Fruit fly (Drosophila melanogaster): ENCODE results near the gene Acbp1.

The Acbp1 gene

dm6 chr2L:8211070-8211469, 48.8 kb upstream of the Acbp1 start, which contains the start of gene Ssb-c31a (continued):
- TF ChIP-seq zen (tag; optimal IDR thresholded peaks at IDR 0.05) (peak; percentile 44), sna (GFP tag; IDR thresholded peaks at IDR 0.05; ENCODE audit: partially characterized antibody) (peak; percentile 63; the same call in 1 of the 2 replicates), gsb-n (tag; optimal IDR thresholded peaks at IDR 0.05) (peak; percentile 23), CG32767 (GFP tag; IDR thresholded peaks at IDR 0.05) (no peak), inv (GFP tag; IDR thresholded peaks at IDR 0.05; ENCODE audit: partially characterized antibody) (peak; percentile 68), Fer2 (tag; optimal IDR thresholded peaks at IDR 0.05) (peak; percentile 15), lola (GFP tag; optimal IDR thresholded peaks at IDR 0.05) (peak in 1 of 3 experiments; percentile 47), dati (GFP tag; IDR thresholded peaks at IDR 0.05) (no peak), Vsx1 (GFP tag; optimal IDR thresholded peaks at IDR 0.05) (no peak), lmd (GFP tag; IDR thresholded peaks at IDR 0.05) (no peak), CTCF (GFP tag; optimal IDR thresholded peaks at IDR 0.05) (no peak), CG8281 (tag; optimal IDR thresholded peaks at IDR 0.05) (no peak), h (optimal IDR thresholded peaks at IDR 0.05) (no peak), HmgD (GFP tag; optimal IDR thresholded peaks at IDR 0.05) (no peak), CG11398 (GFP tag; optimal IDR thresholded peaks at IDR 0.05) (no peak), pb (GFP tag; optimal IDR thresholded peaks at IDR 0.05) (no peak), cato (GFP tag; optimal IDR thresholded peaks at IDR 0.05; ENCODE audit: borderline replicate concordance) (peak; percentile 11), kah (GFP tag; optimal IDR thresholded peaks at IDR 0.05) (no peak), Taf1 (GFP tag; IDR thresholded peaks at IDR 0.05) (no peak), CG9797 (GFP tag; optimal IDR thresholded peaks at IDR 0.05) (peak; percentile 15), CG18262 (tag; optimal IDR thresholded peaks at IDR 0.05) (peak; percentile 58), CG2712 (tag; optimal IDR thresholded peaks at IDR 0.05) (peak; percentile 60), ci (GFP tag; IDR thresholded peaks at IDR 0.05) (no peak), slou (GFP tag; optimal IDR thresholded peaks at IDR 0.05) (no peak), stc (GFP tag; IDR thresholded peaks at IDR 0.05) (no peak), jing (GFP tag; optimal IDR thresholded peaks at IDR 0.05) (no peak), CG3407 (GFP tag; optimal IDR thresholded peaks at IDR 0.05) (peak; percentile 18), CG10366 (GFP tag; IDR thresholded peaks at IDR 0.05) (peak; percentile 30; the same call in 1 of the 2 replicates), odd (GFP tag; optimal IDR thresholded peaks at IDR 0.05) (peak; percentile 14), CG12236 (GFP tag; optimal IDR thresholded peaks at IDR 0.05) (no peak), CHES-1-like (GFP tag; optimal IDR thresholded peaks at IDR 0.05) (peak; percentile 39), CG43689 (GFP tag; IDR thresholded peaks at IDR 0.05) (no peak), CG15269 (tag; optimal IDR thresholded peaks at IDR 0.05) (peak; percentile 44), CG2202 (tag; optimal IDR thresholded peaks at IDR 0.05) (no peak), Usf (GFP tag; optimal IDR thresholded peaks at IDR 0.05) (no peak), C15 (GFP tag; IDR thresholded peaks at IDR 0.05) (no peak), HLH54F (GFP tag; optimal IDR thresholded peaks at IDR 0.05) (peak; percentile 53), CG14050 (GFP tag; IDR thresholded peaks at IDR 0.05) (no peak), vnd (GFP tag; IDR thresholded peaks at IDR 0.05; ENCODE audit: partially characterized antibody) (peak; percentile 70), tup (GFP tag; optimal IDR thresholded peaks at IDR 0.05) (peak; percentile 28), pfk (GFP tag; optimal IDR thresholded peaks at IDR 0.05) (no peak), D19A (tag; optimal IDR thresholded peaks at IDR 0.05) (no peak), CG4730 (GFP tag; IDR thresholded peaks at IDR 0.05) (no peak), CG1603 (tag; optimal IDR thresholded peaks at IDR 0.05) (peak; percentile 56), sug (tag; optimal IDR thresholded peaks at IDR 0.05) (peak; percentile 71), CG32772 (GFP tag; IDR thresholded peaks at IDR 0.05) (no peak), CG17912 (GFP tag; optimal IDR thresholded peaks at IDR 0.05) (no peak), Neu2 (GFP tag; optimal IDR thresholded peaks at IDR 0.05; ENCODE audit: borderline replicate concordance) (no peak), amos (GFP tag; IDR thresholded peaks at IDR 0.05; ENCODE audit: partially characterized antibody) (peak; percentile 71), Lim3 (GFP tag; IDR thresholded peaks at IDR 0.05) (no peak), CG18764 (GFP tag; optimal IDR thresholded peaks at IDR 0.05) (peak; percentile 60), NC2β (GFP tag; optimal IDR thresholded peaks at IDR 0.05) (peak; percentile 27)

All from whole organism, embryonic.